Comparison of ENCODE assay signal across 2 fruit fly cellular contexts in genomic region chr3R:26481231-26481630, dm6.
TF ChIP-seq lines count a peak whose summit lies in the region.

No protein-coding gene starts in this region.

TF ChIP-seq in whole organism, prepupa, 60 proteins besides CTCF, POLR2A, EP300 and RAD21:
- TF ChIP-seq CG3032 (tag; optimal IDR thresholded peaks at IDR 0.05; lab: Kevin White, UChicago): no peak
- TF ChIP-seq Hr38 (GFP tag; optimal IDR thresholded peaks at IDR 0.05; lab: Kevin White, UChicago): no peak
- TF ChIP-seq fd85E (GFP tag; optimal IDR thresholded peaks at IDR 0.05; lab: Kevin White, UChicago): no peak
- no peak for TF ChIP-seq CG8119 (GFP tag; IDR thresholded peaks at IDR 0.05; lab: Robert Waterston, UW)
- TF ChIP-seq CG8319 (GFP tag; optimal IDR thresholded peaks at IDR 0.05; lab: Kevin White, UChicago): no peak
- TF ChIP-seq CG4318 (GFP tag; optimal IDR thresholded peaks at IDR 0.05; lab: Kevin White, UChicago): peak; percentile 35
- peak; percentile 17 for TF ChIP-seq Lpt (GFP tag; optimal IDR thresholded peaks at IDR 0.05; lab: Kevin White, UChicago)
- peak; percentile 68; the same call in 1 of the 2 replicates for TF ChIP-seq CG15336 (GFP tag; IDR thresholded peaks at IDR 0.05; lab: Robert Waterston, UW)
- TF ChIP-seq CG11762 (GFP tag; optimal IDR thresholded peaks at IDR 0.05; lab: Kevin White, UChicago; ENCODE audit: insufficient read depth): no peak
- no peak for TF ChIP-seq acj6 (GFP tag; optimal IDR thresholded peaks at IDR 0.05; lab: Kevin White, UChicago)
- TF ChIP-seq dsx (GFP tag; optimal IDR thresholded peaks at IDR 0.05; lab: Kevin White, UChicago; ENCODE audit: poor library complexity, severe bottlenecking): no peak
- TF ChIP-seq net (GFP tag; optimal IDR thresholded peaks at IDR 0.05; lab: Kevin White, UChicago): no peak
- TF ChIP-seq CG6163 (GFP tag; IDR thresholded peaks at IDR 0.05; lab: Robert Waterston, UW): no peak
- no peak for TF ChIP-seq Hr39 (GFP tag; optimal IDR thresholded peaks at IDR 0.05; lab: Kevin White, UChicago)
- TF ChIP-seq pdm3 (GFP tag; optimal IDR thresholded peaks at IDR 0.05; lab: Kevin White, UChicago): no peak
- no peak for TF ChIP-seq CG6792 (GFP tag; optimal IDR thresholded peaks at IDR 0.05; lab: Kevin White, UChicago)
- TF ChIP-seq Ets21C (GFP tag; optimal IDR thresholded peaks at IDR 0.05; lab: Kevin White, UChicago): no peak
- peak; percentile 41; the same call in 1 of the 3 replicates for TF ChIP-seq eg (GFP tag; IDR thresholded peaks at IDR 0.05; lab: Robert Waterston, UW)
- TF ChIP-seq CG6808 (GFP tag; optimal IDR thresholded peaks at IDR 0.05; lab: Kevin White, UChicago): no peak
- TF ChIP-seq vri (GFP tag; optimal IDR thresholded peaks at IDR 0.05; lab: Kevin White, UChicago): no peak
- peak in 1 of 2 experiments; percentile 38 for TF ChIP-seq salr (GFP tag; optimal IDR thresholded peaks at IDR 0.05; lab: Kevin White, UChicago)
- no peak for TF ChIP-seq CG11294 (GFP tag; IDR thresholded peaks at IDR 0.05; lab: Robert Waterston, UW)
- TF ChIP-seq Eip75B (GFP tag; optimal IDR thresholded peaks at IDR 0.05; lab: Kevin White, UChicago): no peak
- TF ChIP-seq CG32006 (GFP tag; optimal IDR thresholded peaks at IDR 0.05; lab: Kevin White, UChicago): peak; percentile 68
- no peak for TF ChIP-seq CG8632 (GFP tag; optimal IDR thresholded peaks at IDR 0.05; lab: Kevin White, UChicago)
- TF ChIP-seq CG10631 (GFP tag; optimal IDR thresholded peaks at IDR 0.05; lab: Kevin White, UChicago): peak; percentile 5
- no peak for TF ChIP-seq fd59A (GFP tag; optimal IDR thresholded peaks at IDR 0.05; lab: Kevin White, UChicago)
- no peak for TF ChIP-seq Blimp-1 (GFP tag; optimal IDR thresholded peaks at IDR 0.05; lab: Kevin White, UChicago)
- TF ChIP-seq CG16779 (tag; optimal IDR thresholded peaks at IDR 0.05; lab: Kevin White, UChicago): no peak
- no peak for TF ChIP-seq Eip93F (GFP tag; optimal IDR thresholded peaks at IDR 0.05; lab: Kevin White, UChicago)
- peak; percentile 62 for TF ChIP-seq Eip78C (GFP tag; lab: Kevin White, UChicago)
- TF ChIP-seq CG3919 (GFP tag; optimal IDR thresholded peaks at IDR 0.05; lab: Kevin White, UChicago): peak; percentile 38
- no peak for TF ChIP-seq ss (GFP tag; optimal IDR thresholded peaks at IDR 0.05; lab: Kevin White, UChicago)
- no peak for TF ChIP-seq Sox15 (GFP tag; optimal IDR thresholded peaks at IDR 0.05; lab: Kevin White, UChicago)
- no peak for TF ChIP-seq Sox102F (GFP tag; optimal IDR thresholded peaks at IDR 0.05; lab: Kevin White, UChicago)
- TF ChIP-seq Ets96B (tag; optimal IDR thresholded peaks at IDR 0.05; lab: Kevin White, UChicago): no peak
- TF ChIP-seq cyc (GFP tag; optimal IDR thresholded peaks at IDR 0.05; lab: Kevin White, UChicago): no peak
- peak; percentile 11 for TF ChIP-seq CG6276 (GFP tag; optimal IDR thresholded peaks at IDR 0.05; lab: Kevin White, UChicago)
- TF ChIP-seq OdsH (GFP tag; optimal IDR thresholded peaks at IDR 0.05; lab: Kevin White, UChicago): peak; percentile 24
- peak; percentile 40 for TF ChIP-seq Hr4 (GFP tag; optimal IDR thresholded peaks at IDR 0.05; lab: Kevin White, UChicago)
- no peak for TF ChIP-seq CG7368 (GFP tag; optimal IDR thresholded peaks at IDR 0.05; lab: Kevin White, UChicago)
- peak; percentile 12 for TF ChIP-seq Sox14 (GFP tag; optimal IDR thresholded peaks at IDR 0.05; lab: Kevin White, UChicago)

TF ChIP-seq in whole organism, pupa, 21 proteins besides CTCF, POLR2A, EP300 and RAD21:
- peak; percentile 68 for TF ChIP-seq CG14655 (GFP tag; optimal IDR thresholded peaks at IDR 0.05; lab: Kevin White, UChicago)
- TF ChIP-seq CG34367 (tag; optimal IDR thresholded peaks at IDR 0.05; lab: Kevin White, UChicago): no peak
- TF ChIP-seq Pif1A (GFP tag; optimal IDR thresholded peaks at IDR 0.05; lab: Kevin White, UChicago): peak; percentile 10
- TF ChIP-seq CG4496 (GFP tag; IDR thresholded peaks at IDR 0.05; lab: Robert Waterston, UW): no peak; the same call in 2 of the 3 replicates
- TF ChIP-seq CG8301 (tag; optimal IDR thresholded peaks at IDR 0.05; lab: Kevin White, UChicago): peak; percentile 73
TF ChIP-seq in whole organism, pupa: peak in this region for 3.
